Worm (Caenorhabditis elegans): ENCODE measurements around the gene T05A7.12.
"Not testable (repeated sequence)": the region's sequence is repeated elsewhere in the genome, so short reads cannot be mapped to it uniquely, and the experiment has no call there.

T05A7.12 gene

DNA sequence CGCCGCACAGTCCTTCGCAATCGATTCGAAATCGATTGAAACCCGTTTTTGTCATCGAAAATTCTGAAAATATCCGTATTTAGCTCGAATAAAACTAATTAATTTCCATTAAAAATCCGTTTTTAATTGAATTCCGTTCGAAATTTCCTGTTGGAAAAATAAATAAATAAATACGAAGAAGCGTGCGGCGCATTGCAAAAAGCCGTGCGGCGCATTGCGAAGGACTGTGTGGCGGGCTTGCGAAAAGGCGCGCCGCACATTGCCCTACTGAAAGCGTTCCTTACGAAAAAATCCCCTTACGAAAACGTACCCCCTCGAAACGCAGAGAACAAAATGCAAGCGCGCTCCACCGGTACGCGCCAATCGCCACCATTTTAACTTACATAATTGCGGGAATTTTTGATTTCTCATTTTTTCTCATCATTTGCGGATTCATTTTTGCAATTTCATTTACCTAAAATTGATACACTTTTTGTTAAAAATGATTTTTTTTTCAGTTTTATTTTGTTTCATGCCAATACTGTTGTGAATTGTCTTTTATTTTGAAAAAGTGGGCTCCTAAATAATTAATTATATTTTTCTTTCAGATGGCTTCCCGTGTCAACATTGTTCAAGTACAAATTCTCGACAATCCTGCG is 38.5 kb upstream of the T05A7.12 start, which contains the start of gene unc-85 (continued):
- TF ChIP-seq aptf-3 (GFP tag; IDR thresholded peaks at IDR 0.05) (0 out of 2 replicates have a peak, but pooled peaks have one; percentile 53), snpc-3.4 (tag; optimal IDR thresholded peaks at IDR 0.05) (peak; percentile 84), athp-1 (tag; optimal IDR thresholded peaks at IDR 0.05) (peak; percentile 46), attf-3 (GFP tag; conservative IDR thresholded peaks at IDR 0.05) (peak; percentile 84), B0336.3 (GFP tag; IDR thresholded peaks at IDR 0.05) (peak; percentile 69), F33H1.4 (GFP tag; IDR thresholded peaks at IDR 0.05) (peak; percentile 96), cebp-1 (GFP tag; IDR thresholded peaks at IDR 0.05) (peak; percentile 78), cebp-1 (tag; optimal IDR thresholded peaks at IDR 0.05) (peak; percentile 79), K11D2.4 (GFP tag; IDR thresholded peaks at IDR 0.05) (peak; percentile 88), lin-35 (GFP tag; optimal IDR thresholded peaks at IDR 0.05) (peak; percentile 54 to 70 (median 60)), let-607 (tag; optimal IDR thresholded peaks at IDR 0.05) (peak in 1 of 2 experiments; percentile 74), dox-1 (GFP tag; IDR thresholded peaks at IDR 0.05) (peak; percentile 99), K12H6.12 (tag; optimal IDR thresholded peaks at IDR 0.05) (peak; percentile 2), pbrm-1 (GFP tag; IDR thresholded peaks at IDR 0.05) (peak; percentile 93), unc-130 (GFP tag; optimal IDR thresholded peaks at IDR 0.05) (peak; percentile 56), aptf-2 (GFP tag; conservative IDR thresholded peaks at IDR 0.05) (peak; percentile 77), snpc-4 (tag; optimal IDR thresholded peaks at IDR 0.05) (peak; percentile 20 to 66 (median 58)), egrh-3 (GFP tag; IDR thresholded peaks at IDR 0.05) (peak; percentile 85), hsf-1 (GFP tag; IDR thresholded peaks at IDR 0.05) (peak; percentile 95), efl-1 (GFP tag; optimal IDR thresholded peaks at IDR 0.05) (peak; percentile 96), xnd-1 (tag; optimal IDR thresholded peaks at IDR 0.05) (peak; percentile 88), ceh-27 (GFP tag; optimal IDR thresholded peaks at IDR 0.05) (peak; percentile 70), snpc-1.3 (tag; optimal IDR thresholded peaks at IDR 0.05; ENCODE audit: insufficient read depth) (peak; percentile 36), B0019.2 (GFP tag; conservative IDR thresholded peaks at IDR 0.05) (peak; percentile 98), Y79H2A.3 (GFP tag; conservative IDR thresholded peaks at IDR 0.05) (peak; percentile 89), let-526 (GFP tag; IDR thresholded peaks at IDR 0.05) (peak; percentile 82), ztf-18 (tag; optimal IDR thresholded peaks at IDR 0.05) (peak; percentile 66), rcor-1 (GFP tag; IDR thresholded peaks at IDR 0.05) (peak; percentile 96), lin-54 (GFP tag; optimal IDR thresholded peaks at IDR 0.05) (peak; percentile 86), ceh-100 (GFP tag; IDR thresholded peaks at IDR 0.05) (peak; percentile 97), zfh-2 (GFP tag; conservative IDR thresholded peaks at IDR 0.05) (peak; percentile 78), madf-10 (tag; optimal IDR thresholded peaks at IDR 0.05) (peak; percentile 44), ZK185.1 (tag; optimal IDR thresholded peaks at IDR 0.05; ENCODE audit: poor library complexity, severe bottlenecking) (peak; percentile 32), lsl-1 (GFP tag; optimal IDR thresholded peaks at IDR 0.05) (peak; percentile 79), tbp1 (GFP tag; optimal IDR thresholded peaks at IDR 0.05) (peak; percentile 61), ekl-4 (GFP tag; IDR thresholded peaks at IDR 0.05) (peak; percentile 97), ztf-25 (GFP tag; IDR thresholded peaks at IDR 0.05) (peak; percentile 93), C06A6.2 (GFP tag; conservative IDR thresholded peaks at IDR 0.05) (peak; percentile 98), F23B12.7 (tag; optimal IDR thresholded peaks at IDR 0.05; ENCODE audit: insufficient read depth) (peak; percentile 45), attf-6 (GFP tag; IDR thresholded peaks at IDR 0.05) (peak; percentile 77), hmg-20 (GFP tag; IDR thresholded peaks at IDR 0.05) (peak; percentile 74; the same call in 1 of the 2 replicates), nhr-80 (tag; optimal IDR thresholded peaks at IDR 0.05) (peak; percentile 57), lin-40 (tag; optimal IDR thresholded peaks at IDR 0.05) (peak; percentile 82), C17E4.6 (GFP tag; IDR thresholded peaks at IDR 0.05) (peak; percentile 98), tlf-1 (GFP tag; optimal IDR thresholded peaks at IDR 0.05) (peak; percentile 81), lin-26 (GFP tag; IDR thresholded peaks at IDR 0.05) (peak; percentile 79)
- TF ChIP-seq snpc-4 (GFP tag; optimal IDR thresholded peaks at IDR 0.05) = not testable (repeated sequence)
